Fruit fly (Drosophila melanogaster) ovary, adult (tissue): ENCODE results near the gene CG32112.

ENCODE experiments used
- CG17801 ChIP-seq: fragments of 200-800 bp; optimal IDR thresholded peaks from 2 replicates; lab custom pipeline; 2019; ENCODE audit warnings: missing biosample characterization, mild to moderate bottlenecking, missing genetic modification characterization, moderate library complexity; ENCODE audit not compliant: partially characterized antibody

CG32112 gene

dm6 chr3L:12754769-12755189, 13.3 kb downstream of the CG32112 start, which contains the start of the genes CG10973 and Vps13D:
Gene CG10973, minus strand, starts transcription at chr3L:12754774.
Gene Vps13D, plus strand, starts transcription at chr3L:12755049.
- peak; percentile 61 for TF ChIP-seq CG17801 (GFP tag; lab: Kevin White, UChicago)

dm6 chr3L:12772740-12773686, 31.5 kb downstream of the CG32112 start, which contains the start of gene Hip1:
Gene Hip1, minus strand, starts transcription at chr3L:12773573.
- TF ChIP-seq CG17801 (GFP tag; lab: Kevin White, UChicago) = peak; percentile 21

dm6 chr3L:12778616-12779015, 37.1 kb downstream of the CG32112 start, which contains the start of gene CG32106:
Gene CG32106, minus strand, starts transcription at chr3L:12778716.
- no peak for TF ChIP-seq CG17801 (GFP tag; lab: Kevin White, UChicago)

dm6 chr3L:12780997-12781396, 39.5 kb downstream of the CG32112 start, which contains the start of the genes CG10969 and CG17666:
Gene CG10969, minus strand, starts transcription at chr3L:12781097.
Gene CG17666, plus strand, starts transcription at chr3L:12781325.
- TF ChIP-seq CG17801 (GFP tag; lab: Kevin White, UChicago) = no peak

- TF ChIP-seq CG17801 (GFP tag; lab: Kevin White, UChicago) = peak; percentile 76
Observed at dm6 chr3L:12789875-12790373, 48.4 kb downstream of the CG32112 start, which contains the start of gene CG42709. Gene CG42709, plus strand, starts transcription at chr3L:12790192.

- no peak for TF ChIP-seq CG17801 (GFP tag; lab: Kevin White, UChicago)
Observed at dm6 chr3L:12790783-12791678, 49.5 kb downstream of the CG32112 start.

- no peak for TF ChIP-seq CG17801 (GFP tag; lab: Kevin White, UChicago)
Observed at dm6 chr3L:12791679-12792229, 50.2 kb downstream of the CG32112 start.

dm6 chr3L:12792933-12793448, 51.5 kb downstream of the CG32112 start:
- peak; percentile 51 for TF ChIP-seq CG17801 (GFP tag; lab: Kevin White, UChicago)

- peak; percentile 28 for TF ChIP-seq CG17801 (GFP tag; lab: Kevin White, UChicago)
Observed at dm6 chr3L:12794532-12794931, 53.0 kb downstream of the CG32112 start.
